Worm (Caenorhabditis elegans): ENCODE data around the gene ZK616.1.

ce11 chrIV:5396769-5397168, 3.9 kb upstream of the ZK616.1 start, which contains the start of gene ZK616.3:
- TF ChIP-seq cnd-1 (tag; optimal IDR thresholded peaks at IDR 0.05) (no peak), sptf-1 (tag; optimal IDR thresholded peaks at IDR 0.05) (no peak)
